Worm (Caenorhabditis elegans) whole organism, L2 larva: ENCODE data around the gene col-17.
"Not testable (repeated sequence)": the region's sequence is repeated elsewhere in the genome, so short reads cannot be mapped to it uniquely, and the experiment has no call there.

Experiments
- C34F6.9 ChIP-seq: fragments of 150-350 bp; optimal IDR thresholded peaks from 2 replicates; lab custom pipeline; 2014; ENCODE audit warnings: missing biosample characterization, missing genetic modification characterization
- R02D3.7 ChIP-seq: fragments of 150-350 bp; optimal IDR thresholded peaks from 2 replicates; lab custom pipeline; 2014; ENCODE audit warnings: missing biosample characterization, missing genetic modification characterization
- Y55F3AM.14 ChIP-seq: fragments of 200-800 bp; sonication (Bioruptor generic); optimal IDR thresholded peaks from 2 replicates; lab custom pipeline; 2018; ENCODE audit warnings: mild to moderate bottlenecking, missing genetic modification characterization, missing compliant biosample characterization
- ZK546.5 ChIP-seq: sonication (generic microtip); optimal IDR thresholded peaks from 2 replicates; lab custom pipeline; 2017; ENCODE audit warnings: missing biosample characterization, missing genetic modification characterization
- alr-1 ChIP-seq: fragments of 150-350 bp; optimal IDR thresholded peaks from 2 replicates; lab custom pipeline; 2014; ENCODE audit warnings: missing biosample characterization, missing genetic modification characterization
- aly-2 ChIP-seq: fragments of 150-350 bp; optimal IDR thresholded peaks from 2 replicates; lab custom pipeline; 2014; ENCODE audit warnings: missing biosample characterization, missing genetic modification characterization
- blmp-1 ChIP-seq: sonication (generic microtip); optimal IDR thresholded peaks from 2 replicates; lab custom pipeline; 2017; ENCODE audit warnings: missing genetic modification characterization, mild to moderate bottlenecking, missing compliant biosample characterization, antibody characterized with exemption, moderate library complexity; ENCODE audit not compliant: insufficient read depth
- ceh-16 ChIP-seq: fragments of 150-350 bp; optimal IDR thresholded peaks from 2 replicates; lab custom pipeline; 2014; ENCODE audit warnings: missing biosample characterization, missing genetic modification characterization
- ceh-82 ChIP-seq: fragments of 150-350 bp; optimal IDR thresholded peaks from 2 replicates; lab custom pipeline; 2014; ENCODE audit warnings: missing biosample characterization, missing genetic modification characterization
- dmd-4 ChIP-seq: sonication (generic microtip); optimal IDR thresholded peaks from 2 replicates; lab custom pipeline; 2017; ENCODE audit warnings: missing biosample characterization, missing genetic modification characterization
- elt-3 ChIP-seq: sonication (generic microtip); optimal IDR thresholded peaks from 2 replicates; lab custom pipeline; 2017; ENCODE audit warnings: missing biosample characterization, missing genetic modification characterization
- fos-1 ChIP-seq: fragments of 150-350 bp; optimal IDR thresholded peaks from 2 replicates; lab custom pipeline; 2014; ENCODE audit warnings: missing biosample characterization, missing genetic modification characterization
- gmeb-1 ChIP-seq: fragments of 150-350 bp; optimal IDR thresholded peaks from 2 replicates; lab custom pipeline; 2014; ENCODE audit warnings: missing biosample characterization, missing genetic modification characterization
- lin-13 ChIP-seq: fragments of 150-350 bp; optimal IDR thresholded peaks from 2 replicates; lab custom pipeline; 2014; ENCODE audit warnings: missing biosample characterization, missing genetic modification reagents, missing genetic modification characterization
- mdl-1 ChIP-seq, 2 experiments: fragments of 150-350 bp in 1 of 2; sonication (generic microtip) in 1 of 2; optimal IDR thresholded peaks; 2 replicates each; lab custom pipeline; 2017; ENCODE audit warnings: missing biosample characterization in 2 of 2, missing genetic modification characterization in 2 of 2
- nhr-10 ChIP-seq: sonication (generic microtip); optimal IDR thresholded peaks from 2 replicates; lab custom pipeline; 2017; ENCODE audit warnings: missing biosample characterization, missing genetic modification characterization
- nhr-11 ChIP-seq: fragments of 150-350 bp; optimal IDR thresholded peaks from 2 replicates; lab custom pipeline; 2014; ENCODE audit warnings: missing biosample characterization, missing genetic modification characterization
- nhr-12 ChIP-seq: fragments of 150-350 bp; optimal IDR thresholded peaks from 2 replicates; lab custom pipeline; 2014; ENCODE audit warnings: missing biosample characterization, missing genetic modification characterization
- nhr-21 ChIP-seq: fragments of 150-350 bp; optimal IDR thresholded peaks from 2 replicates; lab custom pipeline; 2014; ENCODE audit warnings: missing biosample characterization, missing genetic modification characterization
- nhr-25 ChIP-seq: fragments of 150-350 bp; sonication (generic microtip); optimal IDR thresholded peaks from 3 replicates; lab custom pipeline; 2014; ENCODE audit warnings: missing biosample characterization, missing genetic modification characterization
- nhr-6 ChIP-seq: fragments of 150-350 bp; optimal IDR thresholded peaks from 2 replicates; lab custom pipeline; 2014; ENCODE audit warnings: missing biosample characterization, missing genetic modification characterization
- peb-1 ChIP-seq: fragments of 150-350 bp; optimal IDR thresholded peaks from 2 replicates; lab custom pipeline; 2014; ENCODE audit warnings: missing biosample characterization, missing genetic modification characterization
- sma-3 ChIP-seq: sonication (generic microtip); optimal IDR thresholded peaks from 2 replicates; lab custom pipeline; 2016; ENCODE audit warnings: missing genetic modification reagents, missing genetic modification characterization, missing compliant biosample characterization
- sma-9 ChIP-seq, 2 experiments: fragments of 150-350 bp in 1 of 2; sonication (generic microtip) in 1 of 2; optimal IDR thresholded peaks; 2 replicates each; lab custom pipeline; 2014 to 2016; ENCODE audit warnings: missing genetic modification characterization in 2 of 2, mild to moderate bottlenecking in 1 of 2, missing biosample characterization in 1 of 2, missing compliant biosample characterization in 1 of 2, missing genetic modification reagents in 1 of 2, moderate library complexity in 1 of 2
- snpc-4 ChIP-seq: fragments of 150-350 bp; optimal IDR thresholded peaks from 2 replicates; lab custom pipeline; 2014; ENCODE audit warnings: missing biosample characterization, missing genetic modification characterization
- ztf-1 ChIP-seq: fragments of 200-800 bp; sonication (Bioruptor generic); conservative IDR thresholded peaks from 2 replicates; pipeline ENCODE4 v1.3.6; 2022; ENCODE audit warnings: missing genetic modification characterization, missing compliant biosample characterization
- ztf-11 ChIP-seq: sonication (generic microtip); optimal IDR thresholded peaks from 2 replicates; lab custom pipeline; 2017; ENCODE audit warnings: missing biosample characterization, missing genetic modification characterization

col-17 gene

ce11 chrII:4825133-4825532 is 42.2 kb downstream of the col-17 start, which contains the start of the genes C33F10.8 and msp-40:
C33F10.8 (minus strand) TSS chrII:4825233.
msp-40 (plus strand) TSS chrII:4825414.
- TF ChIP-seq nhr-11 (tag; lab: Kevin White, UChicago); ceh-82 (tag; lab: Kevin White, UChicago); R02D3.7: not testable (repeated sequence)

- TF ChIP-seq aly-2 (tag; lab: Kevin White, UChicago) (no peak), ztf-1 (GFP tag; lab: Robert Waterston, UW) (no peak), nhr-6 (tag; lab: Kevin White, UChicago) (no peak), nhr-12 (tag; lab: Kevin White, UChicago) (no peak), ceh-16 (tag; lab: Kevin White, UChicago) (no peak), gmeb-1 (tag; lab: Kevin White, UChicago) (no peak), dmd-4 (tag; lab: Kevin White, UChicago) (no peak), peb-1 (tag; lab: Kevin White, UChicago) (no peak), ztf-11 (tag; lab: Kevin White, UChicago) (no peak), nhr-10 (tag; lab: Kevin White, UChicago) (no peak), ZK546.5 (tag; lab: Kevin White, UChicago) (no peak), ceh-82 (tag; lab: Kevin White, UChicago) (no peak), alr-1 (no peak)
- TF ChIP-seq, all 48 proteins: peak for 0
These were observed 44.8 kb downstream of the col-17 start for ce11 chrII:4822610-4823009.

- TF ChIP-seq C34F6.9 (tag; lab: Kevin White, UChicago) (no peak), nhr-25 (tag; lab: Kevin White, UChicago) (peak; percentile 28), ceh-16 (tag; lab: Kevin White, UChicago) (no peak), blmp-1 (tag; lab: Kevin White, UChicago) (peak; percentile 94), ceh-82 (tag; lab: Kevin White, UChicago) (no peak), fos-1 (tag; lab: Kevin White, UChicago) (peak; percentile 37), nhr-21 (tag; lab: Kevin White, UChicago) (peak; percentile 43), sma-9 (GFP tag; optimal IDR thresholded peaks at IDR 0.05; lab: Kevin White, UChicago) (peak; percentile 18), sma-9 (tag; optimal IDR thresholded peaks at IDR 0.05; lab: Kevin White, UChicago) (no peak)
These were observed 45.6 kb downstream of the col-17 start, which contains the start of gene lact-5 for ce11 chrII:4821739-4822138. lact-5 (minus strand) TSS chrII:4821739.

DNA sequence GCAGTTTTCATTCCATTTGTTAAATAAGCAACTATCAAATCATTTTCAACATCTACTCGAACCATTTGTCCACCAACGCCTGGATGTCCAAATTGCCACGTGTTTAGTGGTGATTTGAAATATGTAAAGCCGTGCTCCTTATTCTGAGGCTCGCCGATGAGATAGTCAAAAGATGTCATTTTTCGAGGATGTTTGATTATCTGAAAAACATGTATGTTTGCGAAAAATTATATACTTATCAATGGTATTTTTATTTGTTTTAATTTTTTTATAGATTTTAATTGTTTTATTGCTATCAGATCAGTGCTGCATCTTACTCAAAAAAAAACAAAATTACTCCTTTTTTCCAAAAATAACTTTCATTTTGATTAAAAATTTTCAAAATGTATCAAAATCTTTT is 48.6 kb downstream of the col-17 start:
- TF ChIP-seq lin-13 (GFP tag; lab: Kevin White, UChicago) (no peak), elt-3 (tag; lab: Kevin White, UChicago) (no peak), snpc-4 (no peak), ZK546.5 (tag; lab: Kevin White, UChicago) (no peak), mdl-1 (tag; optimal IDR thresholded peaks at IDR 0.05; lab: Kevin White, UChicago) (no peak), Y55F3AM.14 (no peak), sma-3 (GFP tag; lab: Kevin White, UChicago) (no peak), dmd-4 (tag; lab: Kevin White, UChicago) (no peak)
